Fruit fly (Drosophila melanogaster): ENCODE measurements around the gene TotZ.

The TotZ gene

DNA sequence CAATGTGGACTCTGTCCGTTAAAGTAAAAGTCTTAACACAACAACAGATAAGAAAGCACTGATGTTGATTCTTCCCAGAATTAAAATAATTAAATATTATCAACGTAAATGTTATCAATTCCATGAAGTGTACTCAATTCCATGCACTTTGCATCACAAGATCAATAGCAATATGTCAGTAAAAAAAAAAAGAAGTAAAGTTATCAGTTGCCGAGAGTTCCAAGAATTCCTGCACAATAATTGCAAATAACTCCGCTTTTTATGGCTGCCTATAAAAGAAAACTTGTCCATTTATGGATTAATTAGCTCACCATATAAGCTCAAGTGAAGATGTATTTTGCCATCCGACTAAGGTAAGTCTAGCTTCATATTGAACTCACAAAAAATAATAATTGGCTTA lies at the start of gene TotZ:
TSS of gene TotZ (plus strand) at position 301 of the 400 bp plus-strand sequence.
- TF ChIP-seq psq (optimal IDR thresholded peaks at IDR 0.05), result no peak
- no peak for TF ChIP-seq usp (GFP tag; optimal IDR thresholded peaks at IDR 0.05)
- TF ChIP-seq pan (optimal IDR thresholded peaks at IDR 0.05), result no peak
- no peak for TF ChIP-seq CG8478 (optimal IDR thresholded peaks at IDR 0.05)
- no peak for TF ChIP-seq Dll (optimal IDR thresholded peaks at IDR 0.05)
- TF ChIP-seq EcR (GFP tag; optimal IDR thresholded peaks at IDR 0.05), result no peak

DNA sequence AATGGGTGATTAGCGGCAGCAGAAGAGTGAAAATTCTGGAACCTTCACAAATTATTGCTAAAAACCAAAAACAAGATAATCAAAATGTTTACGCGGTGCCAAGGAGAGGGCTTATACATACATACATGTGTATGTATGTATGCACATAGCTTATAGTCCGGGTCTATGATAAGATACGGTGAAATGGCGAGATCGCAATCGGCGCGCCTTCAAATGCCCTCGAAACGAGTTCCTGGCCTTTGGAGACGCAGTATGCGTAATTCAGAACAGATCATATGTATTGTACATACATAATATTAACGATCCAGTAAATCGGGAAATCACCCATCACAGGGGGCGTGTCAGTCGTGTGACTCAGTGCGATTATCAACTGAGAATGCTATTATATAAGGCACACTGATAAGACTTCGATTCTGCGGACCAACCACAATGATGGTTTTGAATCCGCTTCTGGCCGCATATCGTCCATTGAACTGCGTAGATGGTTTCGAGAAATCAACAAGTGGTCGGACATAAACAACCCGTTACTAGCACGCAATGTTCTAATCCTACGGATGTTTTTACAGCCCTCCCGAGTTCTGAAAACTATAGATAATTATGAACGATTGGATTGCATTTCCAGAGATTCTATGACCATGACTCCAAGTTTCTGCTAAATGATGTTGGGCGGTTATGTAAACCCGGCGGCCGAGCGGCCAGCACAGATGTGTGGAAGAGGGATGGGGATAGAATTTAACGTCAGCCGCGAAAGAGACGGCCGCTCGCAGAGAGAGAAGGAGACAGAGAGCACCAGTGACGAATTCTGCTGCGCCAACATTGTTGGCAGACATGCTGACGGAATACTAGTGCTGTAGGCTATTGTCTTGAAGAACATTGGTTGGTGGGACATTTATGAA lies 48.8 kb upstream of the TotZ start:
- peak in 1 of 2 experiments; percentile 80 for TF ChIP-seq EcR (GFP tag; optimal IDR thresholded peaks at IDR 0.05)
- TF ChIP-seq usp (GFP tag; optimal IDR thresholded peaks at IDR 0.05), result no peak
- TF ChIP-seq Dll (optimal IDR thresholded peaks at IDR 0.05), result no peak
- TF ChIP-seq CG8478 (optimal IDR thresholded peaks at IDR 0.05), result peak; percentile 1
- no peak for TF ChIP-seq pan (optimal IDR thresholded peaks at IDR 0.05)
- no peak for TF ChIP-seq psq (optimal IDR thresholded peaks at IDR 0.05)

DNA sequence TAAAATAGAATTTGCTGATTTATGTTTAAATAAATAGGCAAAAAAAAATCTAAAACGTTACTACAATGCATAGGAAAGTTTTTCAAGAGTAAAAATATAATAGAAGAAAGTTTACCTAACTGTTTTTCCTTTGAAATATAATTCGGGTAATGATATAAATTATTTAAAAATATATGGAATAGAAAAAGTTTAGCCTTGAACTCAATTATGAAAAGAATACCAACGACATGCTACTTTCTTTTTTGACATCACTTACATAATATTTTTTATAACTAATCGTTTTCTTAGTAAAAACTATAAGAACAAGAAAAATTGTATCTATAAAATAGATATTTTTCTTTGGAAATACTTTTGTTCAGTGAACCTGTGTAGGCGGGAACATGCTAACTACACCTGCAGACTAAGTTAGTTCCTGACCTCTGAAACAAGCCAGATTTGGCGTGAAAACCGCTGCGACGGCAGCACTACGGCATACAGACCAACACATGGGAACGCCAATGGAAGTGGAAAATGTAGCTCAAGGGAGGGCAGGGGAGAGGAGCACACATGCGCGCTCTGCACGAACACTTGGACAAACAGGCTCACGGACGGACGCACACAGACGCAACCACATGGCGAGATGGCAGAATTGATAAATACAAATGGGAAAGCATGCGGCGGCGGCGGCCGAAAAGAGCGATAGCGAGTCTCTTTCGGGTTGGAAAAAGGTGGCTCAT lies 48.0 kb upstream of the TotZ start:
- TF ChIP-seq EcR (GFP tag; optimal IDR thresholded peaks at IDR 0.05) (no peak), pan (optimal IDR thresholded peaks at IDR 0.05) (no peak), psq (optimal IDR thresholded peaks at IDR 0.05) (no peak), Dll (optimal IDR thresholded peaks at IDR 0.05) (no peak), CG8478 (optimal IDR thresholded peaks at IDR 0.05) (no peak), usp (GFP tag; optimal IDR thresholded peaks at IDR 0.05) (no peak)

DNA sequence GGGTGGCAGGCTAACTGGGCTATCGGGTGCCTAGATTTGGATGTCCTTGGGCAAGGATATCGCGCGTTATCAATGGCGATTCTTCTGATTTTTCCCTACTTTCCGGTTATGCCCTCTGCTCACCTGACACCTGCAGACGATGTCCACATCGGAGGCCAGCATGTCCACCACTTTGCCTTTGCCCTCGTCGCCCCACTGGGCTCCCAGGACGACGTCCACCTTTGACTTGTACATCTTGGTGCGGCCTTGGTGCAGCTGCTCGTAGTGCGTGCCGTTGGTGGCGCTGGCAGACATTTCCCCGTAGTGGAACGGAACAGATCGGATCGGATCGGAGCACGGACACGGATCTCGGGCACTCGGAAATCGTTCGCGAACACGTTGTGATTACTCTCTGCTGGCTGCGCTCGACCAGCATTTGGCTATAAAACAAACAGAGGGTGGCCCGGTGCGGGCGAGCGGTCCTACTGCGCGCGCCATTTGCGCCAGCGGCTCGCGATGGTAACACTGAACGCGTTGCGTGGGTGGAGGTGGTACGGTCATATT lies 47.3 kb upstream of the TotZ start, which contains the start of gene Adss:
TSS of gene Adss (minus strand) at position 428 of the 543 bp plus-strand sequence.
- TF ChIP-seq Dll (optimal IDR thresholded peaks at IDR 0.05) (no peak), pan (optimal IDR thresholded peaks at IDR 0.05) (no peak), EcR (GFP tag; optimal IDR thresholded peaks at IDR 0.05) (no peak), CG8478 (optimal IDR thresholded peaks at IDR 0.05) (no peak), usp (GFP tag; optimal IDR thresholded peaks at IDR 0.05) (no peak), psq (optimal IDR thresholded peaks at IDR 0.05) (no peak)

DNA sequence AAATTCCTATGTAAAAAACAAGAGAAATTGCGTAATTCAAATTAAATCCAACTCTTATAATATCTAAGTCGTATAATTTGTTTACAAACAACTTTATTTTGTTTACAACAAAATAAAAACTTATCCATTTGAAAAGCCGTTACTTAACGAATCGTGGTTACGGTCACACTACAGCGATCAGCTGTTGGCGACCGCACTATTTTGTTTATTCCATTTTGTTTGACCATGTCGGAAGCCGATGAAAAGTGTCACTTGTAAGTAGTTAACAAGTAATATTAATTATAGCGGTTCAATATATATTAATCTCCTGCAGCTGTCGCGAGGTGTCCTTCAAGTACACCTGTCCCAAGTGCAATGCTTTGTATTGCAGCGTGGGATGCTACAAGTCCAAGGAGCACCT lies 46.6 kb upstream of the TotZ start, which contains the start of gene CG31223:
TSS of gene CG31223 (plus strand) at position 165 of the 400 bp plus-strand sequence.
- no peak for TF ChIP-seq EcR (GFP tag; optimal IDR thresholded peaks at IDR 0.05)
- TF ChIP-seq CG8478 (optimal IDR thresholded peaks at IDR 0.05), result no peak
- TF ChIP-seq psq (optimal IDR thresholded peaks at IDR 0.05), result no peak
- TF ChIP-seq Dll (optimal IDR thresholded peaks at IDR 0.05), result no peak
- TF ChIP-seq pan (optimal IDR thresholded peaks at IDR 0.05), result no peak
- no peak for TF ChIP-seq usp (GFP tag; optimal IDR thresholded peaks at IDR 0.05)

DNA sequence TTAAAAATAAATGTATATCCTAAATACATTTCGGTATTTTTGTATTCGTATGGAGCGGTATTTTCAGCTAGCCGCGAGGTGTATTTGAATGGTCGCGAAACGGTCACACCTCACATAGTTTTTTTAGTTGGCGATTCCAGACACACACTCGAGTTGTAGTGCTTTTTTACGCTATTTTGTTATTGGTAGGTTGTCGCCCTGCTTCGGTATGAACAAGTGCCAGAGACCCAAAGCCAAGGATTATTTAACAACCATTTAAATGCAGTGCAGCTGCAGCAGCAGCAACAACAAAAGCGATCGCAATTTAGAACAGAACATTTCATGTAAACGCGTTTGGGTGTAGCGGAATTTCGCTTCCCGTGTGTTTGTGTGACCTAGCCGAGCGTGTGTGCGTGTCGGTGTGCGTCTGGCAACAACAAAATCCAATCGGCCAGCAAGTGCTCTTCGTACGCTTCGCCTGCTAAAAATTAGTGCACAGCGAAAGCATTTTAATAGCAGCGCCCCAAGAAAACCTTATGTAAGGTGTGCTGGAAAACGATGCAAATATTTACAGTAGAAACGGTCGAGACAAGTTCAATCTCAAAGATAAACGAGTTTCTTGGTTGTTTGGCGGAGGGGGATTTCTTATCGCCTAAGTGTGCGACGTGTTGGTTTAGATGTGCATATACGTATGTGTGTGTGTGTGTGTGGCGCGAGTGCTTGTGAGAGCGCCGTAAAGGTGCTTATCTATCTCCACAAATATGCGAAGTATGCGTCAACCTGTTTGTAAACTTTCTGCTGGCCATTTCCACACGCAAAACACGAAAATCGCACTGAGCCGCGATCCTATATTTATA lies 44.6 kb upstream of the TotZ start, which contains the start of gene Synd:
TSS of gene Synd (plus strand) at position 111 of the 836 bp plus-strand sequence.
- TF ChIP-seq EcR (GFP tag; optimal IDR thresholded peaks at IDR 0.05) (peak in 1 of 2 experiments; percentile 36), pan (optimal IDR thresholded peaks at IDR 0.05) (no peak)

DNA sequence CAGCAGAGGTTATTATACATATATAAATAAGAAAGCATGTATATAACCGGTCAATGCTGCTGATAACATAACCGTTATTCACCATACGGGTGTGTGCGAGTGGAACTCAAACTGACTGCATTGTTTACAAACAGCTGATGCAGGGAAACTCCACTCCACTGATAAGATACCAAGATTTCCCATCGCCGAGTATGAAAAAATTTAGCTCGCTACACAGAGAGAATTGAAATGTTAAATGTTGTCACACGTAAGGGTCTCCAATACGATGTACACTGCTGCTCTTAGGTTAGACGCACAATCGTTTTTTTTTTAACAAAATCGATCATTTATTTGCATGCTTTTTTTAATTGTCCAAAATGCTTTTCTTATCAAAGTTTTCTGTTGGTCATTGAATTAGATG lies 43.9 kb upstream of the TotZ start:
- TF ChIP-seq CG8478 (optimal IDR thresholded peaks at IDR 0.05) (no peak), usp (GFP tag; optimal IDR thresholded peaks at IDR 0.05) (no peak), pan (optimal IDR thresholded peaks at IDR 0.05) (no peak), EcR (GFP tag; optimal IDR thresholded peaks at IDR 0.05) (no peak), Dll (optimal IDR thresholded peaks at IDR 0.05) (no peak), psq (optimal IDR thresholded peaks at IDR 0.05) (no peak)

DNA sequence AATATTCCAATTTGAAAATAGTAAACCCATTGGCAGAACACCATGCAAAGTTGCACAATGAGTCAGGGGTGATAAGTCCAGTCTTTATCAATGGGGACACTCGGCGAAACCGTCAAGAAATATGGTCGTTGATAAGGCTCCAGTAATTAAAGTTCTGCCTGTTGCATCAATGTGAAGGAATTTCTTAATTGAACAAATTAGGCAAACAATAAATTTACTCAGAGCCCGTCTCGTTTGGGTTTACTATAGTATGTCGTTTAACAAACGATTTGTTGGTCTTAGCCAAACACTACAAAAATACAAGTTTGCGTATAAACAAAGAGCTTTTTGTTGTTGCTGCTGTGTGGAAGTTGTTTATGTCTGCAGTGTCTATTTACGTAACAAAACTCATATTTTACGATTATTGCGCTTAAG lies 42.8 kb upstream of the TotZ start:
- no peak for TF ChIP-seq Dll (optimal IDR thresholded peaks at IDR 0.05)
- no peak for TF ChIP-seq EcR (GFP tag; optimal IDR thresholded peaks at IDR 0.05)
- no peak for TF ChIP-seq pan (optimal IDR thresholded peaks at IDR 0.05)
- no peak for TF ChIP-seq usp (GFP tag; optimal IDR thresholded peaks at IDR 0.05)
- no peak for TF ChIP-seq psq (optimal IDR thresholded peaks at IDR 0.05)
- TF ChIP-seq CG8478 (optimal IDR thresholded peaks at IDR 0.05), result no peak

DNA sequence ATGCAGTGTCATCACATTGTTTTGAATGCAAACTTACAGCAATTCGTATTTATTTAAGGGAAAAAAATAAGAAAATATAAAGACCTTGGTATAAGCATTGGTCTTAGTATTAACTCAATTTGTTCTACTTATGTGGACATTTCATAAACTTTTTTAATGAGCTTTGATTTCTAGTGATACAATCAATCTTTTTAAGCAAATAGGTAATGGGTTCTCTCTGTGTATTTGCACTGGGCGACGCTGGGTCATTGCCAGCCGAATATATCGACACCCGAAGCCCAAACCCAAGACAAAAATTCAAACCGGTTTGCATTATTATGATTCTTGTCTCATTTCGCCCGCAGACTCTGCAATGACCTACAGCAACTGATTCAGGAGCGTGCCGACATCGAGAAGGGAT lies 42.0 kb upstream of the TotZ start:
- no peak for TF ChIP-seq usp (GFP tag; optimal IDR thresholded peaks at IDR 0.05)
- TF ChIP-seq CG8478 (optimal IDR thresholded peaks at IDR 0.05), result no peak
- no peak for TF ChIP-seq EcR (GFP tag; optimal IDR thresholded peaks at IDR 0.05)

DNA sequence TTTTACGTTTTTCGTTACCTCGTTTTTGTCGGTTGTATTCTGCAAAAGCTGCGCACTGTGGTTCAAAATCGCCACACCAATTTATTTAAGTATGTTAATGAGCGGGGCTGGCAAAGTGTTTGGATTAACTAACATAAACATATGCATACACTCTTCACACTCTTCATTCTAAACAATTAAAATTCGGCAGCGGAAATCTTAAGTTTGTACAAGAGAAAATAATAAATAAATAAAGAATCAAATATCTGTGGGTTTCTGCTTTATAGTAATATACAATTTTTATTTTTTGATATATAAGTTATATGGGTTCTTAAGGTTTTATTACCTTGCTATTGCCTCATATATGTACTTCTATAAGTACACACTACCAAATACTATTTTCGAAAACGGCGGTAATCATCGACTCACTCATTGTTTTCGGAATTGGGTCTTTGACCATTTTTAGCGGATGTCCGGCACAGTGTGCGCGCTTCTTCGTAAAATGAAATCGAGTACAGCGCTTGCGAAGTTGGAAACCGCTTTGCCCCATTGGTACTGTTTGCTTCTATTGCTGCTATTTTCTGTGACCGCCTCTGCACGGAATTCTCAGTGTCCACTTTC lies 41.2 kb upstream of the TotZ start:
- TF ChIP-seq pan (optimal IDR thresholded peaks at IDR 0.05) (no peak), EcR (GFP tag; optimal IDR thresholded peaks at IDR 0.05) (no peak), CG8478 (optimal IDR thresholded peaks at IDR 0.05) (no peak), usp (GFP tag; optimal IDR thresholded peaks at IDR 0.05) (no peak), psq (optimal IDR thresholded peaks at IDR 0.05) (no peak), Dll (optimal IDR thresholded peaks at IDR 0.05) (no peak)

DNA sequence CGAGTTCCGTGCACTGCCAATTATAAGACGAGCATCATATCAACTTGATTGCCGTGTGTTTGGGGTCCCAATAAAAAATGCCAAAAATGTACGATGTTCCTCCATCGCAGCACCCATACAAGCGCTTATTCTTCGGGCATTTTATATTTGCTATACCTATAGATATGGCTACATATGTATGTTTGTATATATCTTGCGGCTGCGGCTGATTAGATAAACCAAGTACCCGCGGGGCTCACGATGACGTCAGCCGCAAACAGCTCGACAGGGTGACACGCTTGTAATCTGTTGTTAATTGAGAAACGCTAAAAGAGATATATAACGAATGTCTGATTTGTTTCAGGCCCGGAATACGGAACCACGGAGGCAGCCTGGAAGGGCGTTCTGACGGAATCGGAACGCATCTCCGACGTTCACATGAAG lies 40.3 kb upstream of the TotZ start:
- no peak for TF ChIP-seq EcR (GFP tag; optimal IDR thresholded peaks at IDR 0.05)
- TF ChIP-seq CG8478 (optimal IDR thresholded peaks at IDR 0.05), result no peak
- no peak for TF ChIP-seq psq (optimal IDR thresholded peaks at IDR 0.05)
- TF ChIP-seq usp (GFP tag; optimal IDR thresholded peaks at IDR 0.05), result no peak
- TF ChIP-seq Dll (optimal IDR thresholded peaks at IDR 0.05), result no peak
- no peak for TF ChIP-seq pan (optimal IDR thresholded peaks at IDR 0.05)

Measured in whole organism.